Fruit fly (Drosophila melanogaster) whole organism, adult: ENCODE measurements around the gene CG32984.
A peak's percentile ranks its signal among the peaks of the same experiment; 100 is the strongest.

Experiments used
- CG11617 ChIP-seq: fragments of 200-800 bp; sonication (Bioruptor generic); optimal IDR thresholded peaks from 2 replicates; lab custom pipeline; 2017; ENCODE audit warnings: mild to moderate bottlenecking, missing biosample characterization, missing genetic modification reagents, missing genetic modification characterization
- CG33017 ChIP-seq: fragments of 200-800 bp; sonication (Bioruptor generic); optimal IDR thresholded peaks from 2 replicates; lab custom pipeline; 2018; ENCODE audit warnings: missing biosample characterization, mild to moderate bottlenecking, missing genetic modification characterization, moderate library complexity
- CG5204 ChIP-seq: fragments of 200-800 bp; sonication (Bioruptor generic); optimal IDR thresholded peaks from 2 replicates; lab custom pipeline; 2016; ENCODE audit warnings: missing biosample characterization, missing genetic modification characterization
- CG7045 ChIP-seq: fragments of 200-800 bp; sonication (Bioruptor generic); optimal IDR thresholded peaks from 2 replicates; lab custom pipeline; 2017; ENCODE audit warnings: missing biosample characterization, mild to moderate bottlenecking, missing genetic modification characterization
- Clk ChIP-seq: fragments of 200-800 bp; sonication (Bioruptor generic); optimal IDR thresholded peaks from 2 replicates; lab custom pipeline; 2017; ENCODE audit warnings: missing biosample characterization, missing genetic modification characterization
- Crg-1 ChIP-seq: fragments of 200-800 bp; sonication (Bioruptor generic); optimal IDR thresholded peaks from 2 replicates; lab custom pipeline; 2016; ENCODE audit warnings: missing biosample characterization, missing genetic modification characterization
- Hr96 ChIP-seq: fragments of 200-800 bp; sonication (Bioruptor generic); optimal IDR thresholded peaks from 2 replicates; lab custom pipeline; 2016; ENCODE audit warnings: missing biosample characterization, missing genetic modification characterization
- Mnt ChIP-seq: fragments of 200-800 bp; sonication (Bioruptor generic); optimal IDR thresholded peaks from 2 replicates; lab custom pipeline; 2016; ENCODE audit warnings: missing biosample characterization, mild to moderate bottlenecking, missing genetic modification characterization
- bab1 ChIP-seq: fragments of 200-800 bp; sonication (Bioruptor generic); optimal IDR thresholded peaks from 3 replicates; lab custom pipeline; 2019; ENCODE audit warnings: missing biosample characterization, mild to moderate bottlenecking, missing genetic modification characterization, moderate library complexity
- cic ChIP-seq: fragments of 200-800 bp; sonication (Bioruptor generic); optimal IDR thresholded peaks from 2 replicates; lab custom pipeline; 2017; ENCODE audit warnings: missing biosample characterization, mild to moderate bottlenecking, missing genetic modification characterization, moderate library complexity
- kay ChIP-seq: fragments of 200-800 bp; sonication (Bioruptor generic); peaks from one replicate; lab custom pipeline; 2016; ENCODE audit warnings: missing biosample characterization, missing genetic modification characterization, borderline replicate concordance
- tj ChIP-seq: fragments of 200-800 bp; sonication (Bioruptor generic); optimal IDR thresholded peaks from 3 replicates; lab custom pipeline; 2017; ENCODE audit warnings: missing biosample characterization, mild to moderate bottlenecking, missing genetic modification characterization, moderate library complexity
- toe ChIP-seq: fragments of 200-800 bp; sonication (Bioruptor generic); optimal IDR thresholded peaks from 2 replicates; lab custom pipeline; 2016; ENCODE audit warnings: missing biosample characterization, missing genetic modification characterization

DNA sequence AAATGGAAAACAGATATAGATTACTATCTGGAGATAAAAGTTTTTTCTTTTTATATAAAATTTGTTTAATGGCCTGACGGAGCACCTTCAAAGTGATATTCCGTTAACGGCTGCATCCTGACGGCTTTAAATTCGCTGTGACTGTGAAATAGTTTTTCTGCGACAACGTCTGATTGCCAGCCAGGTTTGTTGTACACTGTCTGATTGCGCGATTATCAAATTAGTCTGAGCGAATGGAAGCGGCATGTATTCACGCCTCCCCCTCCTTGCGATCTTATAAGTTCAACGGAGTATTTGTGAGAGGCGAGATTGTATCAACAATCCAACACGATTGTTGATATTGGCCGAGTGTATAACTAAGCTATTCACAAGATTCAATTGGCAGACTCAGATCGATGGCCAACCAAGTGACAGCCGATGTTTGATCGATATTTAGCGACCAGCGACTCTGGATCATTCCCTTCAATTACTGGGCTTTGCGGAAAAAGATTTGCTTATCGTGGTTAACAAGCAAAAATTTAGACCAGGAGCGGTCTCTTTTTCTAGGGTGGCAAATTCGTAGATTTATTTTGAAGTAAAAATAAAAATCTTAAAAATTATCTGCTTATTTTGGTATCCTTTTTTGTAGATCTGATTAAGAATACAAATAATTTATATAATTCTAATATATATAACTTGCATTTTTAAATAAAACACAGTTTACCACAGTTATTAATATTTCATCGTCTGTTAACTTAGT lies 9.0 kb upstream of the CG32984 start:
- TF ChIP-seq CG5204 (GFP tag; lab: Kevin White, UChicago) (no peak), toe (no peak), CG33017 (tag; lab: Kevin White, UChicago) (peak; percentile 15), CG7045 (GFP tag; lab: Kevin White, UChicago) (no peak), Hr96 (GFP tag; lab: Kevin White, UChicago) (no peak), bab1 (GFP tag; lab: Kevin White, UChicago) (no peak), cic (GFP tag; lab: Kevin White, UChicago) (peak; percentile 74), kay (GFP tag; lab: Kevin White, UChicago) (peak; percentile 14), CG11617 (GFP tag; lab: Kevin White, UChicago) (no peak), Clk (GFP tag; lab: Kevin White, UChicago) (no peak), Crg-1 (GFP tag; lab: Kevin White, UChicago) (peak; percentile 16), tj (GFP tag; lab: Kevin White, UChicago) (no peak), Mnt (GFP tag; lab: Kevin White, UChicago) (peak; percentile 66)
